Worm (Caenorhabditis elegans) whole organism, L4 larva: Measurements from ENCODE around the gene capa-1.

Experiments
- jun-1 ChIP-seq: fragments of 150-350 bp; optimal IDR thresholded peaks from 2 replicates; lab custom pipeline; 2014; ENCODE audit warnings: missing biosample characterization, missing genetic modification reagents, missing genetic modification characterization
- lir-3 ChIP-seq: sonication (generic microtip); optimal IDR thresholded peaks from 2 replicates; lab custom pipeline; 2016; ENCODE audit warnings: mild to moderate bottlenecking, missing genetic modification characterization, missing compliant biosample characterization
- nhr-237 ChIP-seq: sonication (generic microtip); optimal IDR thresholded peaks from 2 replicates; lab custom pipeline; 2017; ENCODE audit warnings: missing biosample characterization, missing genetic modification characterization
- nhr-77 ChIP-seq: fragments of 150-350 bp; optimal IDR thresholded peaks from 2 replicates; lab custom pipeline; 2014; ENCODE audit warnings: missing biosample characterization, missing genetic modification characterization
- vab-7 ChIP-seq: fragments of 200-800 bp; sonication (Bioruptor generic); IDR thresholded peaks from 2 replicates; pipeline ENCODE4 v1.3.6; 2022; ENCODE audit warnings: missing genetic modification reagents, missing genetic modification characterization, missing compliant biosample characterization
- ztf-11 ChIP-seq: fragments of 150-350 bp; optimal IDR thresholded peaks from 2 replicates; lab custom pipeline; 2014; ENCODE audit warnings: missing biosample characterization, missing genetic modification characterization

DNA sequence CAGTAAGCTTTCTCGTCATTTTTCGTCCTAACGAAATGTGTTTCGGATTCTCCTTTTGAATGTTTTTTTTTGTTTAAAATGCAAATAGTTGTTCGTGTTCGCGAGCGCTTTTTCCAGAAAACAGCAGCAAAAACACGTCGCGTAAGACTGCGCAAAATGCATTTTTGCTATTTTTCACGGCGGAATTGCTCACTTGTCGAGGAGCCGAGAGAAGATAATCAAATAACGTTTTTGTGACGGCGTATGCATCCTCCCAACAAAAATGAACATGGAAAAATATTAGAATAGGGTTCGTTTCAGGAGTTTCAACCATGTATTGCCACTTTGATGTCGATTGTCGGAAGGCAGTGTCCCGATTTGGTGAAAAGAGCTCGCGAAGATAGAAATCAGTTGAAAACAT lies 42.2 kb upstream of the capa-1 start:
- TF ChIP-seq ztf-11 (tag; lab: Kevin White, UChicago) = no peak
- TF ChIP-seq nhr-77 = no peak
- TF ChIP-seq jun-1 (tag; lab: Kevin White, UChicago) = no peak
- no peak for TF ChIP-seq vab-7 (GFP tag; lab: Robert Waterston, UW)
- no peak for TF ChIP-seq lir-3 (tag; lab: Kevin White, UChicago)
- no peak for TF ChIP-seq nhr-237
